Fruit fly (Drosophila melanogaster): Measurements from ENCODE around the gene kto.

kto gene

dm6 chr3L:19836375-19836937, at the start of gene kto:
Gene kto (plus strand): TSS chr3L:19836614.
- TF ChIP-seq cic (GFP tag; optimal IDR thresholded peaks at IDR 0.05) (peak; percentile 3), CG11617 (GFP tag; optimal IDR thresholded peaks at IDR 0.05) (no peak), bab1 (GFP tag; optimal IDR thresholded peaks at IDR 0.05) (peak; percentile 35)

DNA sequence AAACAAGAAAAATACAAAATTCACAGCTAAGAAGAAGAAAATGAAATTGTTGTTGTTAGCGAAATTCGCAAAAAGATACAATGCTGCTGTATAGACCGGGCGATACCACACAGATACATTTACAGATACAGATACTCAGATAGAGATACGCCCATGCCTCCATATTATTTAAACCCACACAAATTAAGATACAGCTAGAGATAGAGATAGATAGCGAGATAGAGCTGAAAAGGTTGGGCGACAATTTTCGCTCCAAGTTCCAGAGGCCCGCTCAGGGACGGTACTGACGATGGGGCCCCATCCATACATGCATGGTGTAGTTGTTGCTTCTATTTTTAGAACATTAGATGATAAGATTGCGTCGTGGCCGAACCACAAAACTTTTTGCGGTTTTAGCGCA, 48.8 kb upstream of the kto start:
- TF ChIP-seq ovo (GFP tag; optimal IDR thresholded peaks at IDR 0.05), result no peak
- TF ChIP-seq CG7101 (tag; optimal IDR thresholded peaks at IDR 0.05), result no peak
- TF ChIP-seq Mnt (GFP tag; optimal IDR thresholded peaks at IDR 0.05), result no peak
- TF ChIP-seq Clk (GFP tag; optimal IDR thresholded peaks at IDR 0.05), result no peak
- no peak for TF ChIP-seq CG5204 (GFP tag; optimal IDR thresholded peaks at IDR 0.05)
- peak; percentile 5 for TF ChIP-seq tj (GFP tag; optimal IDR thresholded peaks at IDR 0.05)
- no peak for TF ChIP-seq pad (GFP tag; optimal IDR thresholded peaks at IDR 0.05)
- TF ChIP-seq CG1620 (GFP tag; optimal IDR thresholded peaks at IDR 0.05), result no peak
- no peak for TF ChIP-seq Hr96 (GFP tag; optimal IDR thresholded peaks at IDR 0.05)
- no peak for TF ChIP-seq Crg-1 (GFP tag; optimal IDR thresholded peaks at IDR 0.05)
- TF ChIP-seq kay (GFP tag; ENCODE audit: borderline replicate concordance), result no peak
- TF ChIP-seq toe (GFP tag; optimal IDR thresholded peaks at IDR 0.05), result no peak
- peak; percentile 30 for TF ChIP-seq CG12768 (GFP tag; optimal IDR thresholded peaks at IDR 0.05)
- TF ChIP-seq CG14711 (tag; optimal IDR thresholded peaks at IDR 0.05), result no peak
- no peak for TF ChIP-seq bab1 (GFP tag; optimal IDR thresholded peaks at IDR 0.05)
- TF ChIP-seq cnc (optimal IDR thresholded peaks at IDR 0.05), result no peak
- TF ChIP-seq cic (GFP tag; optimal IDR thresholded peaks at IDR 0.05), result peak; percentile 51
- TF ChIP-seq CG33017 (tag; optimal IDR thresholded peaks at IDR 0.05), result no peak
- no peak for TF ChIP-seq CG11617 (GFP tag; optimal IDR thresholded peaks at IDR 0.05)
- TF ChIP-seq CG7045 (GFP tag; optimal IDR thresholded peaks at IDR 0.05), result no peak

dm6 chr3L:19790564-19790928, 45.9 kb upstream of the kto start:
- TF ChIP-seq kay (GFP tag; ENCODE audit: borderline replicate concordance), result peak; percentile 88
- no peak for TF ChIP-seq CG11617 (GFP tag; optimal IDR thresholded peaks at IDR 0.05)

- no peak for TF ChIP-seq cnc (optimal IDR thresholded peaks at IDR 0.05)
- no peak for TF ChIP-seq cic (GFP tag; optimal IDR thresholded peaks at IDR 0.05)
- peak; percentile 38 for TF ChIP-seq toe (GFP tag; optimal IDR thresholded peaks at IDR 0.05)
- TF ChIP-seq CG33017 (tag; optimal IDR thresholded peaks at IDR 0.05), result peak; percentile 23
- TF ChIP-seq ovo (GFP tag; optimal IDR thresholded peaks at IDR 0.05), result no peak
- TF ChIP-seq CG5204 (GFP tag; optimal IDR thresholded peaks at IDR 0.05), result peak; percentile 80
- peak; percentile 57 for TF ChIP-seq Crg-1 (GFP tag; optimal IDR thresholded peaks at IDR 0.05)
- peak; percentile 84 for TF ChIP-seq Mnt (GFP tag; optimal IDR thresholded peaks at IDR 0.05)
- peak; percentile 98 for TF ChIP-seq kay (GFP tag; ENCODE audit: borderline replicate concordance)
- TF ChIP-seq CG1620 (GFP tag; optimal IDR thresholded peaks at IDR 0.05), result no peak
- TF ChIP-seq Hr96 (GFP tag; optimal IDR thresholded peaks at IDR 0.05), result peak; percentile 74
- TF ChIP-seq CG7045 (GFP tag; optimal IDR thresholded peaks at IDR 0.05), result peak; percentile 21
- TF ChIP-seq bab1 (GFP tag; optimal IDR thresholded peaks at IDR 0.05), result peak; percentile 22
- peak; percentile 30 for TF ChIP-seq tj (GFP tag; optimal IDR thresholded peaks at IDR 0.05)
- TF ChIP-seq CG7101 (tag; optimal IDR thresholded peaks at IDR 0.05), result peak; percentile 66
- peak; percentile 72 for TF ChIP-seq CG11617 (GFP tag; optimal IDR thresholded peaks at IDR 0.05)
- TF ChIP-seq CG12768 (GFP tag; optimal IDR thresholded peaks at IDR 0.05), result peak; percentile 45
- peak; percentile 33 for TF ChIP-seq pad (GFP tag; optimal IDR thresholded peaks at IDR 0.05)
- no peak for TF ChIP-seq Clk (GFP tag; optimal IDR thresholded peaks at IDR 0.05)
- no peak for TF ChIP-seq CG14711 (tag; optimal IDR thresholded peaks at IDR 0.05)
These were observed 45.3 kb upstream of the kto start for dm6 chr3L:19790929-19791687.

DNA sequence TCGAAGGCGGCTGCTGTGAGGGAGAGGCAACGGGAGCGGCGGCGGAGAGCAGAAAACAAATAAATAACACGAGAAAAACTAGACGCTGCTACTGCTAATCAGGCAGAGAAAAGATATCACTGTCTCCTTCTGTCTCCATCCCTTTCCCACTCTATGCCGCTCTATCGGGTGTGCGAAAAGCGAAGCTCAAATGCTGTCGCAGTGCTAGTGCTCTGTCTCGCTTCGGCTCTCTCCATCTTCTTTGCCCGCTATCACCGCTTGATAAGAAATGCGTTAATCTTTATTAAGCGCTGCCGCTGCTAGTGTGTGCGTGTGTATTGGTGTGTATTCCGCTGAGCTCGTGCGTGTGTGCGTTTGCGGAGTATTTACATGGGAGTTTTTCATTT, 44.7 kb upstream of the kto start:
- TF ChIP-seq Crg-1 (GFP tag; optimal IDR thresholded peaks at IDR 0.05) (no peak), kay (GFP tag; ENCODE audit: borderline replicate concordance) (no peak), Hr96 (GFP tag; optimal IDR thresholded peaks at IDR 0.05) (no peak), Clk (GFP tag; optimal IDR thresholded peaks at IDR 0.05) (no peak), CG5204 (GFP tag; optimal IDR thresholded peaks at IDR 0.05) (no peak), CG14711 (tag; optimal IDR thresholded peaks at IDR 0.05) (peak; percentile 16), CG11617 (GFP tag; optimal IDR thresholded peaks at IDR 0.05) (no peak), CG7101 (tag; optimal IDR thresholded peaks at IDR 0.05) (no peak), cic (GFP tag; optimal IDR thresholded peaks at IDR 0.05) (peak; percentile 79), ovo (GFP tag; optimal IDR thresholded peaks at IDR 0.05) (peak; percentile 35), bab1 (GFP tag; optimal IDR thresholded peaks at IDR 0.05) (no peak), CG12768 (GFP tag; optimal IDR thresholded peaks at IDR 0.05) (peak; percentile 57), pad (GFP tag; optimal IDR thresholded peaks at IDR 0.05) (peak; percentile 27), tj (GFP tag; optimal IDR thresholded peaks at IDR 0.05) (peak; percentile 44), cnc (optimal IDR thresholded peaks at IDR 0.05) (no peak), toe (GFP tag; optimal IDR thresholded peaks at IDR 0.05) (no peak), CG7045 (GFP tag; optimal IDR thresholded peaks at IDR 0.05) (no peak), Mnt (GFP tag; optimal IDR thresholded peaks at IDR 0.05) (no peak), CG33017 (tag; optimal IDR thresholded peaks at IDR 0.05) (peak; percentile 36), CG1620 (GFP tag; optimal IDR thresholded peaks at IDR 0.05) (no peak)
